Worm (Caenorhabditis elegans) whole organism, L4 larva: ENCODE results near the gene osm-7.

Experiments used
- D1046.2 ChIP-seq: fragments of 200-800 bp; sonication (Bioruptor generic); IDR thresholded peaks from 2 replicates; pipeline ENCODE4 v1.3.6; 2022; ENCODE audit warnings: missing genetic modification characterization, missing compliant biosample characterization
- F26F4.8 ChIP-seq: fragments of 200-800 bp; sonication (Bioruptor generic); conservative IDR thresholded peaks from 2 replicates; pipeline ENCODE4 v1.3.6; 2022; ENCODE audit warnings: missing genetic modification characterization, missing compliant biosample characterization
- T26A8.4 ChIP-seq: fragments of 200-800 bp; sonication (Bioruptor generic); IDR thresholded peaks from 2 replicates; pipeline ENCODE4 v1.3.6; 2022; ENCODE audit warnings: missing genetic modification characterization, missing compliant biosample characterization
- Y105C5A.15 ChIP-seq: fragments of 200-800 bp; sonication (Bioruptor generic); IDR thresholded peaks from 2 replicates; pipeline ENCODE4 v1.3.6; 2022; ENCODE audit warnings: missing genetic modification characterization, missing compliant biosample characterization
- ZK337.2 ChIP-seq: fragments of 200-800 bp; sonication (Bioruptor generic); IDR thresholded peaks from 2 replicates; pipeline ENCODE4 v1.3.6; 2022; ENCODE audit warnings: missing genetic modification reagents, missing genetic modification characterization, missing compliant biosample characterization
- aha-1 ChIP-seq: fragments of 150-350 bp; peaks from one replicate; lab custom pipeline; 2014; ENCODE audit warnings: missing biosample characterization, missing genetic modification characterization
- ama-1 ChIP-seq: fragments of 150-350 bp; optimal IDR thresholded peaks from 2 replicates; lab custom pipeline; 2014; ENCODE audit warnings: inconsistent platforms, mixed read lengths
- arid-1 ChIP-seq: fragments of 200-800 bp; sonication (Bioruptor generic); conservative IDR thresholded peaks from 2 replicates; pipeline ENCODE4 v1.3.6; 2022; ENCODE audit warnings: missing genetic modification reagents, missing genetic modification characterization, missing compliant biosample characterization
- ceh-82 ChIP-seq: sonication (generic microtip); optimal IDR thresholded peaks from 2 replicates; lab custom pipeline; 2017; ENCODE audit warnings: missing biosample characterization, missing genetic modification characterization
- ces-1 ChIP-seq: fragments of 150-350 bp; sonication (generic microtip); optimal IDR thresholded peaks from 4 replicates; lab custom pipeline; 2014; ENCODE audit warnings: missing biosample characterization, missing genetic modification reagents, missing genetic modification characterization
- cey-2 ChIP-seq: sonication (generic microtip); optimal IDR thresholded peaks from 3 replicates; lab custom pipeline; 2017; ENCODE audit warnings: missing genetic modification characterization, mild to moderate bottlenecking, missing compliant biosample characterization, antibody characterized with exemption, borderline replicate concordance; ENCODE audit not compliant: insufficient read depth
- ctbp-1 ChIP-seq: fragments of 200-800 bp; sonication (Bioruptor generic); IDR thresholded peaks from 2 replicates; pipeline ENCODE4 v1.3.6; 2022; ENCODE audit warnings: missing genetic modification reagents, missing genetic modification characterization, missing compliant biosample characterization
- daf-16 ChIP-seq, 3 experiments: sonication (generic microtip); optimal IDR thresholded peaks; 2 replicates each; lab custom pipeline; 2016 to 2017; ENCODE audit warnings: missing genetic modification characterization in 3 of 3, missing genetic modification reagents in 3 of 3, mild to moderate bottlenecking in 2 of 3, missing compliant biosample characterization in 2 of 3, missing biosample characterization in 1 of 3, moderate library complexity in 1 of 3
- daf-8 ChIP-seq: fragments of 200-800 bp; sonication (Bioruptor generic); IDR thresholded peaks from 2 replicates; pipeline ENCODE4 v1.3.6; 2022; ENCODE audit warnings: missing genetic modification characterization, missing compliant biosample characterization
- dmd-6 ChIP-seq: fragments of 200-800 bp; sonication (Bioruptor generic); IDR thresholded peaks from 2 replicates; pipeline ENCODE4 v1.3.6; 2022; ENCODE audit warnings: missing genetic modification reagents, missing genetic modification characterization, missing compliant biosample characterization
- duxl-1 ChIP-seq: sonication (generic microtip); optimal IDR thresholded peaks from 2 replicates; lab custom pipeline; 2016; ENCODE audit warnings: mild to moderate bottlenecking, missing genetic modification characterization, moderate library complexity, missing compliant biosample characterization; ENCODE audit not compliant: poor library complexity
- dve-1 ChIP-seq: sonication (generic microtip); optimal IDR thresholded peaks from 2 replicates; lab custom pipeline; 2017; ENCODE audit warnings: antibody characterized with exemption, mild to moderate bottlenecking, missing genetic modification characterization, missing compliant biosample characterization; ENCODE audit not compliant: insufficient read depth
- fkh-10 ChIP-seq: fragments of 150-350 bp; optimal IDR thresholded peaks from 2 replicates; lab custom pipeline; 2014; ENCODE audit warnings: missing biosample characterization, missing genetic modification reagents, missing genetic modification characterization
- hif-1 ChIP-seq, 2 experiments: sonication (generic microtip); optimal IDR thresholded peaks; 2 replicates each; lab custom pipeline; 2016 to 2017; ENCODE audit warnings: missing compliant biosample characterization in 2 of 2, missing genetic modification characterization in 2 of 2, missing genetic modification reagents in 2 of 2, missing genotype in 2 of 2, mild to moderate bottlenecking in 1 of 2
- hlh-11 ChIP-seq: fragments of 200-800 bp; sonication (Bioruptor generic); optimal IDR thresholded peaks from 2 replicates; lab custom pipeline; 2018; ENCODE audit warnings: mild to moderate bottlenecking, missing genetic modification characterization, missing compliant biosample characterization
- hlh-30 ChIP-seq: sonication (generic microtip); optimal IDR thresholded peaks from 2 replicates; lab custom pipeline; 2017; ENCODE audit warnings: antibody characterized with exemption, mild to moderate bottlenecking, missing genetic modification characterization, missing compliant biosample characterization; ENCODE audit not compliant: insufficient read depth
- lim-7 ChIP-seq: fragments of 200-800 bp; sonication (Bioruptor generic); IDR thresholded peaks from 2 replicates; pipeline ENCODE4 v1.3.6; 2022; ENCODE audit warnings: missing genetic modification characterization, missing compliant biosample characterization
- lin-1 ChIP-seq: fragments of 200-800 bp; sonication (Bioruptor generic); IDR thresholded peaks from 2 replicates; pipeline ENCODE4 v1.3.6; 2022; ENCODE audit warnings: missing genetic modification reagents, missing genetic modification characterization, missing compliant biosample characterization
- lin-38 ChIP-seq: fragments of 200-800 bp; sonication (Bioruptor generic); IDR thresholded peaks from 2 replicates; pipeline ENCODE4 v1.3.6; 2022; ENCODE audit warnings: missing genetic modification reagents, missing genetic modification characterization, missing compliant biosample characterization
- madf-9 ChIP-seq: fragments of 200-800 bp; sonication (Bioruptor generic); conservative IDR thresholded peaks from 2 replicates; pipeline ENCODE4 v1.3.6; 2022; ENCODE audit warnings: missing genetic modification reagents, missing genetic modification characterization, missing compliant biosample characterization
- mdt-29 ChIP-seq: fragments of 200-800 bp; sonication (Bioruptor generic); IDR thresholded peaks from 2 replicates; pipeline ENCODE4 v1.3.6; 2022; ENCODE audit warnings: missing genetic modification reagents, missing genetic modification characterization, missing compliant biosample characterization
- mep-1 ChIP-seq: fragments of 150-350 bp; sonication (generic microtip); optimal IDR thresholded peaks from 3 replicates; lab custom pipeline; 2014; ENCODE audit warnings: missing biosample characterization, missing genetic modification characterization
- mes-2 ChIP-seq: sonication (generic microtip); optimal IDR thresholded peaks from 2 replicates; lab custom pipeline; 2016; ENCODE audit warnings: missing genotype, mild to moderate bottlenecking, missing genetic modification characterization, missing compliant biosample characterization; ENCODE audit not compliant: poor library complexity, severe bottlenecking
- mxl-2 ChIP-seq: fragments of 200-800 bp; sonication (Bioruptor generic); conservative IDR thresholded peaks from 2 replicates; pipeline ENCODE4 v1.3.6; 2022; ENCODE audit warnings: missing genetic modification reagents, missing genetic modification characterization, missing compliant biosample characterization
- mxl-3 ChIP-seq: fragments of 200-800 bp; sonication (Bioruptor generic); optimal IDR thresholded peaks from 2 replicates; lab custom pipeline; 2018; ENCODE audit warnings: mild to moderate bottlenecking, missing genetic modification characterization, missing compliant biosample characterization
- nhr-25 ChIP-seq: sonication (generic microtip); optimal IDR thresholded peaks from 2 replicates; lab custom pipeline; 2017; ENCODE audit warnings: missing genetic modification characterization, mild to moderate bottlenecking, missing compliant biosample characterization, antibody characterized with exemption, moderate library complexity, borderline replicate concordance; ENCODE audit not compliant: insufficient read depth
- nhr-28 ChIP-seq: fragments of 150-350 bp; optimal IDR thresholded peaks from 2 replicates; lab custom pipeline; 2014; ENCODE audit warnings: missing biosample characterization, missing genetic modification characterization
- nhr-41 ChIP-seq: fragments of 200-800 bp; sonication (Bioruptor generic); IDR thresholded peaks from 2 replicates; pipeline ENCODE4 v1.3.6; 2022; ENCODE audit warnings: missing genetic modification reagents, missing genetic modification characterization, missing compliant biosample characterization
- nhr-6 ChIP-seq: fragments of 150-350 bp; optimal IDR thresholded peaks from 2 replicates; lab custom pipeline; 2014; ENCODE audit warnings: missing biosample characterization, missing genetic modification characterization
- nhr-77 ChIP-seq: fragments of 150-350 bp; optimal IDR thresholded peaks from 2 replicates; lab custom pipeline; 2014; ENCODE audit warnings: missing biosample characterization, missing genetic modification characterization
- pha-4 ChIP-seq, 2 experiments: fragments of 150-350 bp in 1 of 2; fragments of 200-800 bp in 1 of 2; sonication (Bioruptor generic) in 1 of 2; IDR thresholded peaks in 1 of 2; optimal IDR thresholded peaks in 1 of 2; 2 replicates each; pipeline versions ENCODE4 v1.3.6 to Lab custom; 2014 to 2022; ENCODE audit warnings: missing genetic modification characterization in 2 of 2, missing genetic modification reagents in 2 of 2, missing biosample characterization in 1 of 2, missing compliant biosample characterization in 1 of 2
- php-3 ChIP-seq: fragments of 200-800 bp; sonication (Bioruptor generic); IDR thresholded peaks from 2 replicates; pipeline ENCODE4 v1.3.6; 2022; ENCODE audit warnings: missing genetic modification reagents, missing genetic modification characterization, missing compliant biosample characterization
- pqm-1 ChIP-seq: sonication (generic microtip); optimal IDR thresholded peaks from 2 replicates; lab custom pipeline; 2017; ENCODE audit warnings: missing biosample characterization, missing genetic modification characterization
- skn-1 ChIP-seq: fragments of 150-350 bp; optimal IDR thresholded peaks from 2 replicates; lab custom pipeline; 2014; ENCODE audit warnings: missing biosample characterization, missing genetic modification characterization
- unc-62 ChIP-seq, 3 experiments: fragments of 150-350 bp in 1 of 3; sonication (generic microtip); optimal IDR thresholded peaks in 2 of 3; peaks in 1 of 3; 1 replicate in 1 of 3; 2 replicates in 2 of 3; lab custom pipeline; 2014 to 2017; ENCODE audit warnings: missing biosample characterization in 3 of 3, missing genetic modification characterization in 3 of 3, missing genetic modification reagents in 3 of 3, missing genotype in 1 of 3
- zag-1 ChIP-seq: fragments of 150-350 bp; optimal IDR thresholded peaks from 2 replicates; lab custom pipeline; 2014; ENCODE audit warnings: missing biosample characterization, missing genetic modification characterization
- zfp-2 ChIP-seq: sonication (generic microtip); optimal IDR thresholded peaks from 2 replicates; lab custom pipeline; 2016; ENCODE audit warnings: mild to moderate bottlenecking, missing genetic modification characterization, missing compliant biosample characterization
- ztf-11 ChIP-seq: fragments of 150-350 bp; optimal IDR thresholded peaks from 2 replicates; lab custom pipeline; 2014; ENCODE audit warnings: missing biosample characterization, missing genetic modification characterization
- ztf-7 ChIP-seq: fragments of 150-350 bp; optimal IDR thresholded peaks from 2 replicates; lab custom pipeline; 2014; ENCODE audit warnings: missing biosample characterization, missing genetic modification characterization

osm-7 gene

DNA sequence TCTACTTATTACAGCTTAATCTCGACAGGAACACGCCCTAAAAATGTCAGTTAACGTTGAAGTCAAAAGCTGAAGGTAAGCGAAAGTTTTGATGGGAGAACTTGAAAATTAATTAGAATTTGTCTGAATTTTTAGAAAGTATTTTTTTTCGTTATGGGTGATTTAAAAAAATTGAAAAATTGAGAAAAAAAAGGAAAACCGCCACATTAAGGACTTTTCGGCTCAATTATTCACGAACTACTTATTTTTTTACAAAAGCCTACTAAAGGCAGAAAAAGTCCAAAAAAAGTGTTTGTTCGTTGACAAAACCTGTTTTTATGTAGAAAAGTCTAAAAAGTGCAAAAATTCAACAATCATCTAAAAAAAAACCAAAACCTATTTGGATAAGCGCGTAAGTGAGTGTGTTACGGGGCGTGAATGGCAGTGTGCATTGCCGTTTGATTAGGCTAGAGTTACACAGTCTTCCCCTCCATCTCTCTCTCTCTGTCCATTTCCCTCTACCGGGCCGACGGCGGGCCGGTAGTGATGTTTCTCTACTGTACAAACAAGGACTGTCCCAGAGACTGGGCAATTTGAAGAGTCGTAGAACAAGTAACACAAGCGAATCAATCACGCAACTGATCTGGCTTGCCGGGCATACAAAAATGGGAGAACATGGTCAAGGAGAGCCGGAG lies 48.4 kb upstream of the osm-7 start, which contains the start of gene lron-13:
Gene lron-13, plus strand, starts transcription at position 15 of the 674 bp plus-strand sequence.
- TF ChIP-seq mxl-3 (GFP tag; lab: Kevin White, UChicago), result peak; percentile 31
- TF ChIP-seq pqm-1 (tag; lab: Kevin White, UChicago), result peak; percentile 45
- no peak for TF ChIP-seq nhr-6 (tag; lab: Kevin White, UChicago)
- peak; percentile 45 for TF ChIP-seq dve-1 (tag; lab: Kevin White, UChicago)
- peak; percentile 37 for TF ChIP-seq dmd-6 (GFP tag; lab: Robert Waterston, UW)
- TF ChIP-seq fkh-10 (GFP tag; lab: Kevin White, UChicago), result no peak
- TF ChIP-seq nhr-28 (tag; lab: Kevin White, UChicago), result peak; percentile 68
- peak; percentile 36 for TF ChIP-seq hlh-11 (tag; lab: Kevin White, UChicago)
- TF ChIP-seq arid-1, result 0 out of 2 replicates have a peak, but pooled peaks have one; percentile 7
- no peak for TF ChIP-seq skn-1 (tag; lab: Kevin White, UChicago)
- TF ChIP-seq madf-9 (GFP tag; lab: Robert Waterston, UW), result 0 out of 2 replicates have a peak, but pooled peaks have one; percentile 4
- no peak for TF ChIP-seq daf-16 (GFP tag; optimal IDR thresholded peaks at IDR 0.05; lab: Kevin White, UChicago)
- TF ChIP-seq daf-16 (tag; optimal IDR thresholded peaks at IDR 0.05; lab: Kevin White, UChicago), result peak; percentile 26
- TF ChIP-seq lim-7 (GFP tag; lab: Robert Waterston, UW), result no peak
- TF ChIP-seq unc-62 (GFP tag; optimal IDR thresholded peaks at IDR 0.05 in 1 of 2; lab: Kevin White, UChicago), result peak in 1 of 2 experiments; percentile 92
- no peak for TF ChIP-seq unc-62 (tag; optimal IDR thresholded peaks at IDR 0.05; lab: Kevin White, UChicago)
- TF ChIP-seq lin-1, result no peak
- peak; percentile 91 for TF ChIP-seq aha-1 (tag; lab: Kevin White, UChicago)
- TF ChIP-seq ces-1 (GFP tag; lab: Kevin White, UChicago), result no peak
- TF ChIP-seq mes-2, result peak; percentile 54
- no peak for TF ChIP-seq pha-4 (GFP tag; IDR thresholded peaks at IDR 0.05; lab: Robert Waterston, UW)
- no peak for TF ChIP-seq pha-4 (tag; optimal IDR thresholded peaks at IDR 0.05; lab: Kevin White, UChicago)
- peak; percentile 2 for TF ChIP-seq ama-1

DNA sequence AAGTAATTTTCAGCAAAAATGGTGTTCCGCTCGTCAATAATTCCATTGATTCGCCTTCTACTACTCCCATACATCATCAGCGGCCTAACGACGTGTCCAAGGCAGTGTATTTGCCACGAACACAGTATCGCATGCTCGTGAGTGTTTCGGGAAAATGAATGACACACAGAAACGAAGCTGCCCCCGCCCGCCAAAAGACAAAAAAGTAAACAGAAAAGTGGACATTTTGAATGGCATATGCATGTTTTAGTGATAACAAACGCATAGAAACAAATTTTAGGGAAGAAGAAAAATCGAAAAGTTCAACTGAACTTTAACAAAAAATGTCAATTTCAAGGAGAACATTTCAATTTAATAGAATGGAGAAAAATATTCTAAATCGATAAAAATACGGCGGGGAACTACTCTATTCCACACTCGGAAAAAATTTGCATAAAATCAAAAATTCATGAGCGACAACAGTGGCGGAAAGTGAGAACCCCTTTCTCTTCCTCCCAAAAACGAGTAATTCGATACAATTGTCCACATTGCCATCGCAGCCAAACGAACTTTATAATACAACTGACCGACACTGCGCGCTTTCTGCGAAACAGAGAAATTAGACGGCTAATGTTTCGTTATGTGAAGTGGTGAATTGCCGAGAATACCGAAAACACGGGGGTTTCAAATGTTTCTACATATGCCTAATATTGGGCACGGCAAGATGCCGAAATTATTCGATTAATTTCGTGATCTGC lies 47.3 kb upstream of the osm-7 start:
- TF ChIP-seq T26A8.4 (no peak), nhr-41 (GFP tag; lab: Robert Waterston, UW) (no peak), ctbp-1 (GFP tag; lab: Robert Waterston, UW) (no peak), mdt-29 (GFP tag; lab: Robert Waterston, UW) (no peak), duxl-1 (tag; lab: Kevin White, UChicago) (no peak), Y105C5A.15 (GFP tag; lab: Robert Waterston, UW) (no peak), hlh-11 (tag; lab: Kevin White, UChicago) (peak; percentile 48), hif-1 (tag; optimal IDR thresholded peaks at IDR 0.05; lab: Kevin White, UChicago) (no peak), ama-1 (no peak), zag-1 (tag; lab: Kevin White, UChicago) (no peak), ceh-82 (tag; lab: Kevin White, UChicago) (no peak), ztf-7 (tag; lab: Kevin White, UChicago) (no peak), dve-1 (tag; lab: Kevin White, UChicago) (peak; percentile 27), D1046.2 (GFP tag; lab: Robert Waterston, UW) (no peak), nhr-25 (tag; lab: Kevin White, UChicago) (no peak), mep-1 (tag; lab: Kevin White, UChicago) (no peak), hlh-30 (tag; lab: Kevin White, UChicago) (peak; percentile 30), lin-38 (GFP tag; lab: Robert Waterston, UW) (peak; percentile 39), mxl-2 (GFP tag; lab: Robert Waterston, UW) (no peak), php-3 (GFP tag; lab: Robert Waterston, UW) (no peak), F26F4.8 (GFP tag; lab: Robert Waterston, UW) (no peak), dmd-6 (GFP tag; lab: Robert Waterston, UW) (peak; percentile 87), ZK337.2 (GFP tag; lab: Robert Waterston, UW) (no peak), zfp-2 (tag; lab: Kevin White, UChicago) (no peak), daf-8 (GFP tag; lab: Robert Waterston, UW) (no peak), lim-7 (GFP tag; lab: Robert Waterston, UW) (no peak), arid-1 (no peak), ztf-11 (no peak), cey-2 (tag; lab: Kevin White, UChicago) (no peak), nhr-77 (tag; lab: Kevin White, UChicago) (no peak)
